Fruit fly (Drosophila melanogaster) Kc167 (cell line): Measurements from ENCODE around the gene atms.

ENCODE experiments used
- Myc ChIP-seq: fragments of >200 bp; optimal IDR thresholded peaks from 2 replicates; lab custom pipeline; 2017; ENCODE audit warnings: missing external identifiers
- Sin3A ChIP-seq: fragments of >200 bp; optimal IDR thresholded peaks from 2 replicates; lab custom pipeline; 2018; ENCODE audit warnings: missing external identifiers
- h ChIP-seq: fragments of >200 bp; optimal IDR thresholded peaks from 3 replicates; lab custom pipeline; 2018; ENCODE audit warnings: missing external identifiers
- insv ChIP-seq: fragments of >200 bp; optimal IDR thresholded peaks from 3 replicates; lab custom pipeline; 2018; ENCODE audit warnings: missing external identifiers
- psq ChIP-seq: fragments of >200 bp; optimal IDR thresholded peaks from 2 replicates; lab custom pipeline; 2017; ENCODE audit warnings: missing external identifiers
- ttk ChIP-seq: sonication (Bioruptor generic); optimal IDR thresholded peaks from 2 replicates; lab custom pipeline; 2017; ENCODE audit warnings: missing external identifiers

Gene atms

dm6 chr3R:4761372-4761771 lies 11.5 kb downstream of the atms start:
- TF ChIP-seq Sin3A (lab: Kevin White, UChicago): no peak
- TF ChIP-seq Myc: no peak
- TF ChIP-seq insv (lab: Kevin White, UChicago): no peak
- TF ChIP-seq ttk (lab: Kevin White, UChicago): no peak
- no peak for TF ChIP-seq h (lab: Kevin White, UChicago)
- TF ChIP-seq psq (lab: Kevin White, UChicago): no peak

- no peak for TF ChIP-seq insv (lab: Kevin White, UChicago)
- no peak for TF ChIP-seq h (lab: Kevin White, UChicago)
- no peak for TF ChIP-seq Sin3A (lab: Kevin White, UChicago)
- TF ChIP-seq ttk (lab: Kevin White, UChicago): no peak
- no peak for TF ChIP-seq psq (lab: Kevin White, UChicago)
- TF ChIP-seq Myc: no peak
Measured at dm6 chr3R:4768711-4769239, 18.9 kb downstream of the atms start.

- TF ChIP-seq psq (lab: Kevin White, UChicago) (no peak), insv (lab: Kevin White, UChicago) (no peak), Myc (no peak), h (lab: Kevin White, UChicago) (no peak), ttk (lab: Kevin White, UChicago) (no peak), Sin3A (lab: Kevin White, UChicago) (no peak)
Measured at dm6 chr3R:4771319-4771718, 21.5 kb downstream of the atms start.

dm6 chr3R:4773097-4773496 lies 23.3 kb downstream of the atms start, which contains the start of gene CG44098:
TSS of gene CG44098 (minus strand) at chr3R:4773197.
- TF ChIP-seq psq (lab: Kevin White, UChicago) (no peak), insv (lab: Kevin White, UChicago) (no peak), Sin3A (lab: Kevin White, UChicago) (no peak), ttk (lab: Kevin White, UChicago) (no peak), h (lab: Kevin White, UChicago) (no peak), Myc (no peak)

- TF ChIP-seq h (lab: Kevin White, UChicago): no peak
Measured at dm6 chr3R:4774953-4775352, 25.1 kb downstream of the atms start, which contains the start of gene CG44088. TSS of gene CG44088 (minus strand) at chr3R:4775053.

- TF ChIP-seq psq (lab: Kevin White, UChicago) (no peak), Myc (no peak), h (lab: Kevin White, UChicago) (no peak), insv (lab: Kevin White, UChicago) (no peak), ttk (lab: Kevin White, UChicago) (no peak), Sin3A (lab: Kevin White, UChicago) (no peak)
Measured at dm6 chr3R:4775371-4775770, 25.5 kb downstream of the atms start.

dm6 chr3R:4780262-4780661 lies 30.4 kb downstream of the atms start, which contains the start of gene CG14655:
TSS of gene CG14655 (minus strand) at chr3R:4780302.
- TF ChIP-seq insv (lab: Kevin White, UChicago) (no peak), psq (lab: Kevin White, UChicago) (no peak), Myc (no peak), h (lab: Kevin White, UChicago) (no peak), ttk (lab: Kevin White, UChicago) (no peak), Sin3A (lab: Kevin White, UChicago) (no peak)

dm6 chr3R:4780721-4781120 lies 30.9 kb downstream of the atms start:
- TF ChIP-seq h (lab: Kevin White, UChicago) (no peak), Sin3A (lab: Kevin White, UChicago) (no peak), insv (lab: Kevin White, UChicago) (no peak), ttk (lab: Kevin White, UChicago) (no peak), psq (lab: Kevin White, UChicago) (no peak), Myc (no peak)

dm6 chr3R:4784622-4785021 lies 34.8 kb downstream of the atms start, which contains the start of gene Ccdc39:
TSS of gene Ccdc39 (minus strand) at chr3R:4784722.
- no peak for TF ChIP-seq psq (lab: Kevin White, UChicago)
- TF ChIP-seq Sin3A (lab: Kevin White, UChicago): no peak
- no peak for TF ChIP-seq h (lab: Kevin White, UChicago)
- no peak for TF ChIP-seq insv (lab: Kevin White, UChicago)
- no peak for TF ChIP-seq Myc
- TF ChIP-seq ttk (lab: Kevin White, UChicago): no peak

dm6 chr3R:4797585-4797984 lies 47.8 kb downstream of the atms start:
- TF ChIP-seq Sin3A (lab: Kevin White, UChicago) (no peak), insv (lab: Kevin White, UChicago) (no peak), Myc (no peak), psq (lab: Kevin White, UChicago) (no peak), ttk (lab: Kevin White, UChicago) (no peak), h (lab: Kevin White, UChicago) (no peak)

dm6 chr3R:4798025-4798424 lies 48.2 kb downstream of the atms start:
- TF ChIP-seq insv (lab: Kevin White, UChicago) (no peak), Sin3A (lab: Kevin White, UChicago) (no peak), psq (lab: Kevin White, UChicago) (no peak), Myc (no peak), ttk (lab: Kevin White, UChicago) (no peak), h (lab: Kevin White, UChicago) (no peak)

- TF ChIP-seq Sin3A (lab: Kevin White, UChicago) (no peak), ttk (lab: Kevin White, UChicago) (no peak), insv (lab: Kevin White, UChicago) (no peak), psq (lab: Kevin White, UChicago) (peak; percentile 11), Myc (no peak), h (lab: Kevin White, UChicago) (no peak)
Measured at dm6 chr3R:4804126-4804649, 54.4 kb downstream of the atms start.
